Worm (Caenorhabditis elegans): ENCODE results near the gene elb-1.

- TF ChIP-seq ama-1 (optimal IDR thresholded peaks at IDR 0.05) (no peak), flt-1 (GFP tag; IDR thresholded peaks at IDR 0.05) (no peak), hmg-4 (GFP tag; optimal IDR thresholded peaks at IDR 0.05) (no peak), tbx-11 (GFP tag; IDR thresholded peaks at IDR 0.05) (no peak), B0310.2 (tag; optimal IDR thresholded peaks at IDR 0.05) (no peak), ets-7 (tag; optimal IDR thresholded peaks at IDR 0.05) (no peak), aly-1 (tag; optimal IDR thresholded peaks at IDR 0.05) (no peak), F13C5.2 (tag; optimal IDR thresholded peaks at IDR 0.05) (no peak), hnd-1 (tag; optimal IDR thresholded peaks at IDR 0.05) (no peak), sea-1 (GFP tag; conservative IDR thresholded peaks at IDR 0.05) (no peak), scrt-1 (GFP tag; IDR thresholded peaks at IDR 0.05) (no peak), ceh-36 (tag; optimal IDR thresholded peaks at IDR 0.05) (no peak)
These were observed 31.6 kb upstream of the elb-1 start for ce11 chrIII:11750817-11751216.
